Fruit fly (Drosophila melanogaster) whole organism, embryonic: Measurements from ENCODE around the gene CG18213.

Experiments
- Antp ChIP-seq: fragments of 200-800 bp; sonication (Bioruptor generic); optimal IDR thresholded peaks from 3 replicates; lab custom pipeline; 2016; ENCODE audit warnings: missing biosample characterization, missing genetic modification characterization
- Atf6 ChIP-seq: fragments of 200-800 bp; sonication (Bioruptor generic); IDR thresholded peaks from 2 replicates; pipeline ENCODE4 v1.3.6; 2022; ENCODE audit warnings: missing biosample characterization, missing genetic modification characterization
- B-H1 ChIP-seq: fragments of 200-800 bp; sonication (Bioruptor generic); IDR thresholded peaks from 3 replicates; pipeline ENCODE4 v1.3.6; 2022; ENCODE audit warnings: missing biosample characterization, missing genetic modification characterization
- BtbVII ChIP-seq: fragments of 200-800 bp; sonication (Bioruptor generic); optimal IDR thresholded peaks from 3 replicates; lab custom pipeline; 2017; ENCODE audit warnings: missing biosample characterization, mild to moderate bottlenecking, missing genetic modification characterization
- C15 ChIP-seq: fragments of 200-800 bp; sonication (Bioruptor generic); IDR thresholded peaks from 3 replicates; pipeline ENCODE4 v1.3.6; 2022; ENCODE audit warnings: missing biosample characterization, missing genetic modification characterization
- CG10209 ChIP-seq: fragments of 200-800 bp; sonication (Bioruptor generic); optimal IDR thresholded peaks from 3 replicates; lab custom pipeline; 2017; ENCODE audit warnings: missing biosample characterization, mild to moderate bottlenecking, missing genetic modification characterization, missing genetic modification reagents
- CG11085 ChIP-seq: fragments of 200-800 bp; sonication (Bioruptor generic); IDR thresholded peaks from 2 replicates; pipeline ENCODE4 v1.3.6; 2022; ENCODE audit warnings: missing biosample characterization, missing genetic modification characterization
- CG12071 ChIP-seq: fragments of 200-800 bp; sonication (Bioruptor generic); optimal IDR thresholded peaks from 3 replicates; lab custom pipeline; 2018; ENCODE audit warnings: missing biosample characterization, mild to moderate bottlenecking, missing genetic modification characterization
- CG12155 ChIP-seq: fragments of 200-800 bp; sonication (Bioruptor generic); optimal IDR thresholded peaks from 3 replicates; lab custom pipeline; 2016; ENCODE audit warnings: missing biosample characterization, missing genetic modification characterization
- CG14667 ChIP-seq: fragments of 200-800 bp; sonication (Bioruptor generic); IDR thresholded peaks from 2 replicates; pipeline ENCODE4 v1.3.6; 2022; ENCODE audit warnings: missing biosample characterization, missing genetic modification characterization
- CG34376 ChIP-seq: fragments of 200-800 bp; sonication (Bioruptor generic); optimal IDR thresholded peaks from 2 replicates; lab custom pipeline; 2018; ENCODE audit warnings: missing biosample characterization, mild to moderate bottlenecking, missing genetic modification characterization
- CG34422 ChIP-seq: fragments of 200-800 bp; sonication (Bioruptor generic); IDR thresholded peaks from 3 replicates; pipeline ENCODE4 v1.3.6; 2022; ENCODE audit warnings: missing biosample characterization, missing genetic modification characterization
- CG3726 ChIP-seq: fragments of 200-800 bp; sonication (Bioruptor generic); IDR thresholded peaks from 3 replicates; pipeline ENCODE4, ENCODE4 v1.3.6; 2022; ENCODE audit warnings: missing biosample characterization, missing genetic modification characterization
- CG6813 ChIP-seq: fragments of 200-800 bp; sonication (Bioruptor generic); optimal IDR thresholded peaks from 2 replicates; lab custom pipeline; 2017; ENCODE audit warnings: missing biosample characterization, missing genetic modification characterization, mild to moderate bottlenecking, moderate library complexity, missing genetic modification reagents
- CG7963 ChIP-seq: fragments of 200-800 bp; sonication (Bioruptor generic); IDR thresholded peaks from 3 replicates; pipeline ENCODE4 v1.3.6; 2022; ENCODE audit warnings: missing biosample characterization, missing genetic modification characterization; ENCODE audit not compliant: partially characterized antibody
- CG8765 ChIP-seq: fragments of 200-800 bp; sonication (Bioruptor generic); IDR thresholded peaks from 2 replicates; pipeline ENCODE4 v1.3.6; 2022; ENCODE audit warnings: missing biosample characterization, missing genetic modification characterization
- CG8924 ChIP-seq: fragments of 200-800 bp; optimal IDR thresholded peaks from 3 replicates; lab custom pipeline; 2019; ENCODE audit warnings: missing biosample characterization, mild to moderate bottlenecking, missing genetic modification characterization, moderate library complexity
- CG9215 ChIP-seq: fragments of 200-800 bp; sonication (Bioruptor generic); IDR thresholded peaks from 2 replicates; pipeline ENCODE4 v1.3.6; 2022; ENCODE audit warnings: missing biosample characterization, missing genetic modification characterization
- CG9437 ChIP-seq: fragments of 200-800 bp; sonication (Bioruptor generic); optimal IDR thresholded peaks from 2 replicates; lab custom pipeline; 2018; ENCODE audit warnings: missing biosample characterization, mild to moderate bottlenecking, missing genetic modification characterization
- CG9797 ChIP-seq: fragments of 200-800 bp; sonication (Bioruptor generic); optimal IDR thresholded peaks from 3 replicates; lab custom pipeline; 2018; ENCODE audit warnings: missing biosample characterization, mild to moderate bottlenecking, missing genetic modification characterization
- CG9932 ChIP-seq: fragments of 200-800 bp; sonication (Bioruptor generic); IDR thresholded peaks from 2 replicates; pipeline ENCODE4 v1.3.6; 2022; ENCODE audit warnings: missing biosample characterization, missing genetic modification characterization
- E2f2 ChIP-seq: fragments of 200-800 bp; sonication (Bioruptor generic); IDR thresholded peaks from 2 replicates; pipeline ENCODE4 v1.3.6; 2022; ENCODE audit warnings: missing biosample characterization, missing genetic modification characterization
- Fer2 ChIP-seq: fragments of 200-800 bp; sonication (Bioruptor generic); optimal IDR thresholded peaks from 2 replicates; lab custom pipeline; 2018; ENCODE audit warnings: missing biosample characterization, mild to moderate bottlenecking, missing genetic modification characterization, moderate library complexity
- HHEX ChIP-seq: fragments of 200-800 bp; sonication (Bioruptor generic); optimal IDR thresholded peaks from 3 replicates; lab custom pipeline; 2017; ENCODE audit warnings: missing biosample characterization, mild to moderate bottlenecking, missing genetic modification characterization, missing genetic modification reagents
- HLH54F ChIP-seq: fragments of 200-800 bp; sonication (Bioruptor generic); optimal IDR thresholded peaks from 3 replicates; lab custom pipeline; 2016; ENCODE audit warnings: missing biosample characterization, missing genetic modification characterization
- Hey ChIP-seq: fragments of 200-800 bp; sonication (Bioruptor generic); optimal IDR thresholded peaks from 3 replicates; lab custom pipeline; 2018; ENCODE audit warnings: missing biosample characterization, mild to moderate bottlenecking, missing genetic modification characterization
- Lim3 ChIP-seq: fragments of 200-800 bp; sonication (Bioruptor generic); IDR thresholded peaks from 2 replicates; pipeline ENCODE4 v1.3.6; 2022; ENCODE audit warnings: missing biosample characterization, missing genetic modification characterization
- Max ChIP-seq: fragments of 200-800 bp; sonication (Bioruptor generic); optimal IDR thresholded peaks from 2 replicates; lab custom pipeline; 2016; ENCODE audit warnings: missing biosample characterization, mild to moderate bottlenecking, missing genetic modification characterization
- Mrtf ChIP-seq: fragments of 200-800 bp; sonication (Bioruptor generic); IDR thresholded peaks from 3 replicates; pipeline ENCODE4 v1.3.6; 2022; ENCODE audit warnings: missing biosample characterization, missing genetic modification characterization
- Oli ChIP-seq: fragments of 200-800 bp; sonication (Bioruptor generic); optimal IDR thresholded peaks from 2 replicates; lab custom pipeline; 2018; ENCODE audit warnings: missing biosample characterization, mild to moderate bottlenecking, missing genetic modification characterization, moderate library complexity
- Ptx1 ChIP-seq: fragments of 200-800 bp; sonication (Bioruptor generic); IDR thresholded peaks from 2 replicates; pipeline ENCODE4 v1.3.6; 2022; ENCODE audit warnings: missing biosample characterization, missing genetic modification characterization
- Sin3A ChIP-seq: fragments of >200 bp; optimal IDR thresholded peaks from 2 replicates; lab custom pipeline; 2018
- Sry-δ ChIP-seq: fragments of 200-800 bp; sonication (Bioruptor generic); optimal IDR thresholded peaks from 2 replicates; lab custom pipeline; 2016; ENCODE audit warnings: missing biosample characterization, missing genetic modification characterization
- ap ChIP-seq: fragments of 200-800 bp; sonication (Bioruptor generic); IDR thresholded peaks from 2 replicates; pipeline ENCODE4 v1.3.6; 2022; ENCODE audit warnings: missing biosample characterization, missing genetic modification characterization
- bsh ChIP-seq, 2 experiments: fragments of 200-800 bp; sonication (Bioruptor generic); optimal IDR thresholded peaks; 2 replicates each; lab custom pipeline; 2017 to 2018; ENCODE audit warnings: mild to moderate bottlenecking in 2 of 2, missing biosample characterization in 2 of 2, missing genetic modification characterization in 2 of 2, moderate library complexity in 1 of 2
- caup ChIP-seq: fragments of 200-800 bp; sonication (Bioruptor generic); optimal IDR thresholded peaks from 3 replicates; lab custom pipeline; 2017; ENCODE audit warnings: missing biosample characterization, mild to moderate bottlenecking, missing genetic modification characterization, moderate library complexity; ENCODE audit not compliant: severe bottlenecking
- chinmo ChIP-seq: fragments of 200-800 bp; sonication (Bioruptor generic); IDR thresholded peaks from 4 replicates; pipeline ENCODE4 v1.3.6; 2022; ENCODE audit warnings: missing biosample characterization, missing genetic modification characterization; ENCODE audit not compliant: partially characterized antibody
- disco-r ChIP-seq: fragments of 200-800 bp; sonication (Bioruptor generic); optimal IDR thresholded peaks from 2 replicates; lab custom pipeline; 2016; ENCODE audit warnings: missing biosample characterization, missing genetic modification characterization
- en ChIP-seq: fragments of 200-800 bp; sonication (Bioruptor generic); optimal IDR thresholded peaks from 2 replicates; lab custom pipeline; 2016; ENCODE audit warnings: missing biosample characterization, missing genetic modification characterization
- fd64A ChIP-seq: fragments of 200-800 bp; sonication (Bioruptor generic); optimal IDR thresholded peaks from 3 replicates; lab custom pipeline; 2018; ENCODE audit warnings: missing biosample characterization, mild to moderate bottlenecking, missing genetic modification characterization
- jigr1 ChIP-seq: fragments of 200-800 bp; sonication (Bioruptor generic); IDR thresholded peaks from 3 replicates; pipeline ENCODE4 v1.3.6; 2022; ENCODE audit warnings: missing biosample characterization, missing genetic modification characterization
- mam ChIP-seq: fragments of 200-800 bp; sonication (Bioruptor generic); optimal IDR thresholded peaks from 3 replicates; lab custom pipeline; 2016; ENCODE audit warnings: missing biosample characterization, missing genetic modification characterization
- nerfin-2 ChIP-seq: fragments of 200-800 bp; sonication (Bioruptor generic); IDR thresholded peaks from 2 replicates; pipeline ENCODE4 v1.3.6; 2022; ENCODE audit warnings: missing biosample characterization, missing genetic modification characterization; ENCODE audit not compliant: partially characterized antibody
- pb ChIP-seq: fragments of 200-800 bp; sonication (Bioruptor generic); optimal IDR thresholded peaks from 3 replicates; lab custom pipeline; 2016; ENCODE audit warnings: missing biosample characterization, missing genetic modification characterization
- peb ChIP-seq: fragments of 200-800 bp; sonication (Bioruptor generic); IDR thresholded peaks from 2 replicates; pipeline ENCODE4 v1.3.6; 2022; ENCODE audit warnings: missing biosample characterization, missing genetic modification characterization
- pho ChIP-seq: fragments of 200-800 bp; sonication (Bioruptor generic); optimal IDR thresholded peaks from 2 replicates; lab custom pipeline; 2016; ENCODE audit warnings: missing biosample characterization, missing genetic modification characterization
- sob ChIP-seq: fragments of 200-800 bp; sonication (Bioruptor generic); IDR thresholded peaks from 2 replicates; pipeline ENCODE4 v1.3.6; 2022; ENCODE audit warnings: missing biosample characterization, missing genetic modification characterization
- stc ChIP-seq: fragments of 200-800 bp; sonication (Bioruptor generic); IDR thresholded peaks from 2 replicates; pipeline ENCODE4 v1.3.6; 2022; ENCODE audit warnings: missing biosample characterization, missing genetic modification characterization
- zen2 ChIP-seq: fragments of 200-800 bp; sonication (Bioruptor generic); IDR thresholded peaks from 3 replicates; pipeline ENCODE4 v1.3.6; 2022; ENCODE audit warnings: missing biosample characterization, missing genetic modification characterization; ENCODE audit not compliant: partially characterized antibody
- zf30C ChIP-seq: fragments of 200-800 bp; sonication (Bioruptor generic); optimal IDR thresholded peaks from 3 replicates; lab custom pipeline; 2018; ENCODE audit warnings: missing biosample characterization, mild to moderate bottlenecking, missing genetic modification characterization

The CG18213 gene

dm6 chr3R:17078961-17079858 is 39.2 kb upstream of the CG18213 start (continued):
- TF ChIP-seq CG34422 (peak; percentile 57; the same call in 1 of the 3 replicates), CG10209 (GFP tag; lab: Kevin White, UChicago) (no peak), Sry-δ (GFP tag; lab: Kevin White, UChicago) (no peak), CG7963 (GFP tag; lab: Robert Waterston, UW) (no peak), Lim3 (GFP tag; lab: Robert Waterston, UW) (no peak), CG8765 (GFP tag; lab: Robert Waterston, UW) (no peak), pb (GFP tag; lab: Kevin White, UChicago) (no peak), bsh (GFP tag; optimal IDR thresholded peaks at IDR 0.05; lab: Kevin White, UChicago) (peak in 1 of 2 experiments; percentile 37), CG9797 (GFP tag; lab: Kevin White, UChicago) (no peak), E2f2 (GFP tag; lab: Robert Waterston, UW) (no peak), en (no peak), Oli (tag; lab: Kevin White, UChicago) (no peak), Atf6 (peak; percentile 40; the same call in 1 of the 2 replicates), Mrtf (GFP tag; lab: Robert Waterston, UW) (no peak), zf30C (GFP tag; lab: Kevin White, UChicago) (no peak), peb (GFP tag; lab: Robert Waterston, UW) (no peak), CG12071 (GFP tag; lab: Kevin White, UChicago) (peak; percentile 50), Max (GFP tag; lab: Kevin White, UChicago) (no peak), Antp (GFP tag; lab: Kevin White, UChicago) (no peak), BtbVII (GFP tag; lab: Kevin White, UChicago) (no peak), caup (GFP tag; lab: Kevin White, UChicago) (no peak), C15 (GFP tag; lab: Robert Waterston, UW) (no peak), CG9215 (GFP tag; lab: Robert Waterston, UW) (no peak), CG12155 (GFP tag; lab: Kevin White, UChicago) (no peak), pho (GFP tag; lab: Kevin White, UChicago) (no peak), ap (GFP tag; lab: Robert Waterston, UW) (no peak), CG9437 (no peak), stc (GFP tag; lab: Robert Waterston, UW) (no peak), jigr1 (GFP tag; lab: Robert Waterston, UW) (no peak), HLH54F (no peak), CG14667 (GFP tag; lab: Robert Waterston, UW) (no peak), B-H1 (GFP tag; lab: Robert Waterston, UW) (no peak), Sin3A (lab: Kevin White, UChicago) (no peak), zen2 (GFP tag; lab: Robert Waterston, UW) (no peak), Fer2 (no peak), disco-r (GFP tag; lab: Kevin White, UChicago) (no peak), nerfin-2 (GFP tag; lab: Robert Waterston, UW) (no peak), fd64A (peak; percentile 67), CG3726 (no peak), sob (GFP tag; lab: Robert Waterston, UW) (peak; percentile 40; the same call in 1 of the 2 replicates), CG11085 (GFP tag; lab: Robert Waterston, UW) (no peak), Ptx1 (no peak), CG8924 (tag; lab: Kevin White, UChicago) (peak; percentile 62), CG34376 (GFP tag; lab: Kevin White, UChicago) (peak; percentile 41), HHEX (no peak), Hey (tag; lab: Kevin White, UChicago) (no peak), mam (GFP tag; lab: Kevin White, UChicago) (no peak), CG9932 (GFP tag; lab: Robert Waterston, UW) (peak; percentile 19; the same call in 1 of the 2 replicates), CG6813 (GFP tag; lab: Kevin White, UChicago) (peak; percentile 63), chinmo (GFP tag; lab: Robert Waterston, UW) (0 out of 4 replicates have a peak, but pooled peaks have one; percentile 56)
